Worm (Caenorhabditis elegans) whole organism, L4/young adult: ENCODE data around the gene B0244.10.

Source experiments
- W03F9.2 ChIP-seq: fragments of 150-350 bp; optimal IDR thresholded peaks from 2 replicates; lab custom pipeline; 2014; ENCODE audit warnings: missing biosample characterization, missing genetic modification characterization
- dao-5 ChIP-seq: sonication (generic microtip); optimal IDR thresholded peaks from 2 replicates; lab custom pipeline; 2016; ENCODE audit warnings: missing genotype, missing genetic modification characterization, moderate library complexity, missing compliant biosample characterization
- him-1 ChIP-seq: sonication (generic microtip); optimal IDR thresholded peaks from 2 replicates; lab custom pipeline; 2016; ENCODE audit warnings: missing genotype, missing genetic modification reagents, missing genetic modification characterization, missing compliant biosample characterization

The B0244.10 gene

ce11 chrIII:5748360-5748759 lies 13.4 kb downstream of the B0244.10 start:
- TF ChIP-seq dao-5 (tag; lab: Kevin White, UChicago) (no peak), W03F9.2 (tag; lab: Kevin White, UChicago) (no peak), him-1 (no peak)

ce11 chrIII:5750503-5750902 lies 15.5 kb downstream of the B0244.10 start:
- TF ChIP-seq dao-5 (tag; lab: Kevin White, UChicago) (no peak), him-1 (no peak), W03F9.2 (tag; lab: Kevin White, UChicago) (no peak)

ce11 chrIII:5755204-5755603 lies 20.2 kb downstream of the B0244.10 start, which contains the start of gene ida-1:
Gene ida-1, plus strand, starts transcription at chrIII:5755539.
- TF ChIP-seq him-1 (peak; percentile 41), dao-5 (tag; lab: Kevin White, UChicago) (no peak), W03F9.2 (tag; lab: Kevin White, UChicago) (no peak)

ce11 chrIII:5757492-5758045 lies 22.6 kb downstream of the B0244.10 start:
- TF ChIP-seq dao-5 (tag; lab: Kevin White, UChicago) (no peak), W03F9.2 (tag; lab: Kevin White, UChicago) (no peak), him-1 (no peak)

ce11 chrIII:5758519-5759099 lies 23.7 kb downstream of the B0244.10 start:
- peak; percentile 5 for TF ChIP-seq W03F9.2 (tag; lab: Kevin White, UChicago)
- TF ChIP-seq him-1 = peak; percentile 64
- no peak for TF ChIP-seq dao-5 (tag; lab: Kevin White, UChicago)

- TF ChIP-seq him-1 = no peak
- no peak for TF ChIP-seq dao-5 (tag; lab: Kevin White, UChicago)
- TF ChIP-seq W03F9.2 (tag; lab: Kevin White, UChicago) = no peak
Measured at ce11 chrIII:5760721-5761120, 25.8 kb downstream of the B0244.10 start.

ce11 chrIII:5761886-5762285 lies 26.9 kb downstream of the B0244.10 start:
- TF ChIP-seq dao-5 (tag; lab: Kevin White, UChicago) (no peak), W03F9.2 (tag; lab: Kevin White, UChicago) (no peak), him-1 (no peak)

ce11 chrIII:5763988-5764387 lies 29.0 kb downstream of the B0244.10 start:
- TF ChIP-seq dao-5 (tag; lab: Kevin White, UChicago) = no peak
- TF ChIP-seq him-1 = no peak
- no peak for TF ChIP-seq W03F9.2 (tag; lab: Kevin White, UChicago)

- TF ChIP-seq him-1 (no peak), dao-5 (tag; lab: Kevin White, UChicago) (no peak), W03F9.2 (tag; lab: Kevin White, UChicago) (no peak)
Measured at ce11 chrIII:5769726-5770235, 34.8 kb downstream of the B0244.10 start, which contains the start of gene cutl-23. Gene cutl-23, plus strand, starts transcription at chrIII:5770185.

- TF ChIP-seq dao-5 (tag; lab: Kevin White, UChicago) (no peak), W03F9.2 (tag; lab: Kevin White, UChicago) (no peak), him-1 (no peak)
Measured at ce11 chrIII:5782080-5782479, 47.1 kb downstream of the B0244.10 start.

- TF ChIP-seq dao-5 (tag; lab: Kevin White, UChicago) = no peak
- peak; percentile 3 for TF ChIP-seq W03F9.2 (tag; lab: Kevin White, UChicago)
- peak; percentile 15 for TF ChIP-seq him-1
Measured at ce11 chrIII:5785273-5785929, 50.4 kb downstream of the B0244.10 start, which contains the start of gene Y37B11A.3. Gene Y37B11A.3, minus strand, starts transcription at chrIII:5785323.
